Fruit fly (Drosophila melanogaster) whole organism, larva: ENCODE measurements around the gene CG32988.

Source experiments
- noc ChIP-seq: fragments of 200-800 bp; sonication (Bioruptor generic); optimal IDR thresholded peaks from 3 replicates; lab custom pipeline; 2019; ENCODE audit warnings: missing biosample characterization, mild to moderate bottlenecking, missing genetic modification characterization, moderate library complexity

Gene CG32988

dm6 chr2L:8864564-8864963 is at the start of gene CG32988:
Gene CG32988, plus strand, starts transcription at chr2L:8864864.
- TF ChIP-seq noc (tag; lab: Kevin White, UChicago) = no peak

DNA sequence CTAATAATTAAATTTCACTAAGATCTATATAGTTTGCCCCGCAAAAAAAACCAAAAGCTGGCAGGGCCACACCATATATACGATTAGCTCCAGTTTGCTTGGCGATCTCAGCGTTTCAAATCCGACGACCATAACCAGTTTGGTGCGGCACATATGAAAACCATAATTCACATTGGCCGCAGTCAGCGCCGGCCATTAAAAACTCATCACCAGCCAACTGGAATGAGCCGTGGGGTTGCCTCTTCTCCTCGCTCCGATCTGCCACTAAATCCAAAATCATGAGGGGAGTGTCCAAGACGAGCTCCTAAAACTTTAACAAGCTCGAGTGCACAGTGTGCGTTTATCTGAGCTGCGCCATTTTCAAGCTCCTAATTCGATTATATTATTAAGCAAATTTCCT is 47.3 kb upstream of the CG32988 start:
- no peak for TF ChIP-seq noc (tag; lab: Kevin White, UChicago)

DNA sequence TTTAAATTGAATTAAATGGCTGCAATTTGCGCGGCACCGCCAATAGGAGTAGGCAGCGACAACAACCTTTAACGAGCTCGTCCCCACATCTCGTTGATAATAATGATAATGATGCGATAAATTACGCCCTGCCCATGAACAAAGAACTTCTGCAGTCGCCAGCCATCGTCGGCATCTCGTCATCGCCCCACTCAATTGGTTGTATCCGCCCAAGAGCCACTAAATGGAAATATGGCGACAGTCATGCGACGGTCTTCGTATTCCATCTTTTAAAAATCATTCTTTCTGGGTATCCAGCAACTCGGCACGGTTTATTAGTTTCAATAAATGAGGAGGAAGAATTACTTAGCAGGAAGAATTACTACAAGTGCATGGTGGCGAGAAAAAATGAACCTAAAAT is 44.1 kb upstream of the CG32988 start:
- no peak for TF ChIP-seq noc (tag; lab: Kevin White, UChicago)

- TF ChIP-seq noc (tag; lab: Kevin White, UChicago) = no peak
These were observed 39.3 kb upstream of the CG32988 start, which contains the start of gene SoxN for dm6 chr2L:8825222-8825869. Gene SoxN, plus strand, starts transcription at chr2L:8825645.

- TF ChIP-seq noc (tag; lab: Kevin White, UChicago) = no peak
These were observed 36.3 kb upstream of the CG32988 start for dm6 chr2L:8828387-8828786.

dm6 chr2L:8832386-8833210 is 32.1 kb upstream of the CG32988 start:
- no peak for TF ChIP-seq noc (tag; lab: Kevin White, UChicago)

DNA sequence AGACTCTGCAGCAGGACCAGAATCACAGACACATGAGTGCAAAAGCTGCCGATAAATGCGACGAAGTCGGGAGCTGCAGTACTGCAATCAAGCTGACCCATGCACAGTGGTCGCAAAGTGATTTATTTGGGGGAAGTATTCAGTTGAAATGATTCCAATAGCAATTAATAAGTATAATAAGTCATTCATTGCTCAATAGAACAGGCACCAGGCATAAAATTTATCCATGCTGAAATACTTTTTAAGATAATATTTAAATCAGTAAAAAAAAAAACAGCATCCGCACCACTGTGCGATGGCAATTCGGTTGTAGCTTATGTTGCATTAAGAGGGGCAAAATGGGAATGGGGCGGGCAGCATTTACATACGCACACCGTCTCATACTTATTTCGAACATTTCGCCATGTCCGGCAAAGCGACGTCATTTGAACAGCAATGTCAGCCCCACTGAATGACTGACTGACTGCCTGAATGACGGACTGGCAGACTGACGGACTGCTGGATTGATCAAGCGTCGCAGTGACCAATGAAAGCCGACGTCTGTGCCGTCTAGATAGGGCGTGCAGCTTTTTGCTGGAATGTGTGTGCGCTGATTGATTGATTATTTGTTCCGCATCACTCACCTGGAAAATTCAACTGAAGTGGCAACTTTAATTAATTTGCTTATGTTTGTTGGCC is 29.7 kb upstream of the CG32988 start:
- no peak for TF ChIP-seq noc (tag; lab: Kevin White, UChicago)

dm6 chr2L:8839193-8839592 is 25.5 kb upstream of the CG32988 start:
- TF ChIP-seq noc (tag; lab: Kevin White, UChicago) = no peak

DNA sequence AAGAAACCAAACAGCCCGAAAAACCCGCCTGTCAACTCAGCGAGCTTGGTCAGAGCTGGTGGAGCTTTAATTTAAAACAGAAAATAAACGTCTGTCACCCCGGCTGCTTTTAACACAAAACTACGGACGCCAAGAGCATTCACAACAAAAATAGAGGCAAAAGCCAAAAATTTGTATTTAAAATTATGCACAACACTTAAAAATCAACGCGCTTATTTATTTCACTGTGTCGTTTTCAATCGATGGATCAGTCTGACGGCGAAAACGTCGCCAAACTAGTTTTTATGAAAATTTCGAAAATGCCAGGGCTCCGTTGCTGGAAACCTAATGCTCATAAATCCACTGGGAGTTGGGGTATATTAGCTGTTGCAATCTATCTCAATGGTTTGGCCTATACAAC is 23.9 kb upstream of the CG32988 start:
- TF ChIP-seq noc (tag; lab: Kevin White, UChicago) = peak; percentile 12

dm6 chr2L:8841490-8842261 is 23.0 kb upstream of the CG32988 start:
- no peak for TF ChIP-seq noc (tag; lab: Kevin White, UChicago)

dm6 chr2L:8842262-8842561 is 22.5 kb upstream of the CG32988 start:
- no peak for TF ChIP-seq noc (tag; lab: Kevin White, UChicago)

dm6 chr2L:8843593-8843992 is 21.1 kb upstream of the CG32988 start:
- TF ChIP-seq noc (tag; lab: Kevin White, UChicago) = no peak

- no peak for TF ChIP-seq noc (tag; lab: Kevin White, UChicago)
These were observed 20.0 kb upstream of the CG32988 start for dm6 chr2L:8844693-8845092.

DNA sequence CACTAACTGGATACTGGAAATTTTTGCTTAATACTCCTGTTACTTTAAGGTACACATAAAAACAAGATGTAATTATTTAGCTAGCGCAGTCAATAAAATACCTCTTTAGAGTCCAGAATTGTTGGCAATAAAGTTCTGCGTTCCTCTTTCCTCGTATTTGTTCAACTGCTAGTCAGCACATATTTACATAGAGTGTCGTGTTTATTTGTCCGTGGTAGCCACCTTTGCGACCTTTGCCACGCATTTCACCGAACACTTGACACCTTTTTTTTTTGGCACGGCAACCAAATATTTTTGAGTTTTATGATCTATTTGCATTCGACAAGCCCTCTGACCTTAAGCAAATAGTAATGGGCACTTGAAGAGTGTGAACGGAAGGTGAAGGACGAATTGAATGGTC is 18.7 kb upstream of the CG32988 start:
- peak; percentile 79 for TF ChIP-seq noc (tag; lab: Kevin White, UChicago)

dm6 chr2L:8846726-8847554 is 17.7 kb upstream of the CG32988 start:
- TF ChIP-seq noc (tag; lab: Kevin White, UChicago) = no peak
